Worm (Caenorhabditis elegans): ENCODE results near the gene F53H4.4.

Gene F53H4.4

ce11 chrX:15841086-15841622 is 25.0 kb upstream of the F53H4.4 start, which contains the start of gene serp-1.1 (continued):
- peak; percentile 94 for TF ChIP-seq rcor-1 (GFP tag; IDR thresholded peaks at IDR 0.05)

ce11 chrX:15842492-15842891 is 23.7 kb upstream of the F53H4.4 start:
- TF ChIP-seq F10E7.11 (tag; optimal IDR thresholded peaks at IDR 0.05) (no peak), tlf-1 (GFP tag; optimal IDR thresholded peaks at IDR 0.05) (peak; percentile 60), mcd-1 (GFP tag; IDR thresholded peaks at IDR 0.05) (0 out of 2 replicates have a peak, but pooled peaks have one; percentile 19), madf-6 (GFP tag; IDR thresholded peaks at IDR 0.05) (no peak), ztf-6 (GFP tag; IDR thresholded peaks at IDR 0.05) (no peak), ceh-58 (GFP tag; IDR thresholded peaks at IDR 0.05) (no peak), bed-1 (GFP tag; IDR thresholded peaks at IDR 0.05) (no peak), F23B12.7 (tag; optimal IDR thresholded peaks at IDR 0.05; ENCODE audit: insufficient read depth) (no peak), nhr-179 (tag; optimal IDR thresholded peaks at IDR 0.05) (no peak), Y56A3A.18 (GFP tag; IDR thresholded peaks at IDR 0.05) (peak; percentile 47; the same call in 1 of the 2 replicates), ceh-79 (tag; optimal IDR thresholded peaks at IDR 0.05) (no peak), ztf-18 (tag; optimal IDR thresholded peaks at IDR 0.05) (no peak), attf-3 (GFP tag; conservative IDR thresholded peaks at IDR 0.05) (no peak), hmg-20 (GFP tag; IDR thresholded peaks at IDR 0.05) (no peak), lin-40 (tag; optimal IDR thresholded peaks at IDR 0.05) (peak; percentile 66), ztf-28 (GFP tag; IDR thresholded peaks at IDR 0.05) (no peak), snpc-1.3 (tag; optimal IDR thresholded peaks at IDR 0.05; ENCODE audit: insufficient read depth) (no peak), repo-1 (tag; optimal IDR thresholded peaks at IDR 0.05) (peak; percentile 30), T26A5.8 (tag; optimal IDR thresholded peaks at IDR 0.05) (no peak), hlh-26 (GFP tag; conservative IDR thresholded peaks at IDR 0.05) (no peak), lin-35 (GFP tag; optimal IDR thresholded peaks at IDR 0.05) (no peak), F57A8.1 (GFP tag; optimal IDR thresholded peaks at IDR 0.05) (no peak), D2030.7 (GFP tag; IDR thresholded peaks at IDR 0.05) (no peak), lag-1 (GFP tag; IDR thresholded peaks at IDR 0.05) (no peak), B0019.2 (GFP tag; conservative IDR thresholded peaks at IDR 0.05) (no peak), sptf-2 (GFP tag; optimal IDR thresholded peaks at IDR 0.05) (no peak), Y79H2A.3 (GFP tag; conservative IDR thresholded peaks at IDR 0.05) (no peak), nhr-90 (tag; optimal IDR thresholded peaks at IDR 0.05) (peak; percentile 68), let-607 (tag; optimal IDR thresholded peaks at IDR 0.05) (peak; percentile 99), rpc-1 (optimal IDR thresholded peaks at IDR 0.05) (no peak), rpc-1 (tag; optimal IDR thresholded peaks at IDR 0.05) (no peak), sea-2 (GFP tag; IDR thresholded peaks at IDR 0.05) (no peak), madf-8 (GFP tag; conservative IDR thresholded peaks at IDR 0.05) (no peak), rec-8 (tag; optimal IDR thresholded peaks at IDR 0.05) (no peak), B0261.1 (tag; optimal IDR thresholded peaks at IDR 0.05) (no peak), die-1 (tag; optimal IDR thresholded peaks at IDR 0.05) (no peak), tbx-9 (tag; optimal IDR thresholded peaks at IDR 0.05; ENCODE audit: borderline replicate concordance) (no peak), ceh-40 (GFP tag; IDR thresholded peaks at IDR 0.05) (no peak), nfyb-1 (GFP tag; IDR thresholded peaks at IDR 0.05) (peak; percentile 33; the same call in 1 of the 2 replicates), F22D6.2 (tag; optimal IDR thresholded peaks at IDR 0.05) (peak; percentile 22), Y53G8AR.9 (GFP tag; conservative IDR thresholded peaks at IDR 0.05) (no peak), ZK185.1 (tag; optimal IDR thresholded peaks at IDR 0.05; ENCODE audit: poor library complexity, severe bottlenecking) (peak; percentile 38), nfya-2 (GFP tag; IDR thresholded peaks at IDR 0.05) (no peak), mel-28 (tag; optimal IDR thresholded peaks at IDR 0.05; ENCODE audit: borderline replicate concordance) (no peak), attf-6 (GFP tag; IDR thresholded peaks at IDR 0.05) (no peak)
